Worm (Caenorhabditis elegans): Measurements from ENCODE around the gene H03A11.13.

ce11 chrX:15164108-15164507, 48.9 kb downstream of the H03A11.13 start, which contains the start of gene T10B10.9:
- TF ChIP-seq F13H6.1 (tag; optimal IDR thresholded peaks at IDR 0.05) (no peak), ztf-16 (tag; optimal IDR thresholded peaks at IDR 0.05) (no peak), pqm-1 (tag; optimal IDR thresholded peaks at IDR 0.05) (no peak), ceh-2 (tag; optimal IDR thresholded peaks at IDR 0.05) (no peak), pha-4 (tag; optimal IDR thresholded peaks at IDR 0.05) (no peak), nhr-11 (tag; optimal IDR thresholded peaks at IDR 0.05) (no peak), ama-1 (optimal IDR thresholded peaks at IDR 0.05) (no peak), unc-86 (tag; optimal IDR thresholded peaks at IDR 0.05) (no peak), pax-1 (tag; optimal IDR thresholded peaks at IDR 0.05) (no peak), nfya-1 (tag; optimal IDR thresholded peaks at IDR 0.05) (no peak), syd-9 (tag; optimal IDR thresholded peaks at IDR 0.05) (no peak), elt-2 (tag; optimal IDR thresholded peaks at IDR 0.05) (no peak)
